Fruit fly (Drosophila melanogaster) whole organism, prepupa: ENCODE measurements around the gene CG4017.
A peak's percentile ranks its signal among the peaks of the same experiment; 100 is the strongest.

ENCODE experiments used
- Blimp-1 ChIP-seq: fragments of 200-800 bp; sonication (Bioruptor generic); optimal IDR thresholded peaks from 3 replicates; lab custom pipeline; 2017; ENCODE audit warnings: missing biosample characterization, missing genetic modification characterization, mild to moderate bottlenecking, moderate library complexity, missing genetic modification reagents
- CG10669 ChIP-seq: fragments of 200-800 bp; sonication (Bioruptor generic); optimal IDR thresholded peaks from 3 replicates; lab custom pipeline; 2018; ENCODE audit warnings: missing biosample characterization, mild to moderate bottlenecking, missing genetic modification characterization, moderate library complexity
- CG16779 ChIP-seq: fragments of 200-800 bp; sonication (Bioruptor generic); optimal IDR thresholded peaks from 3 replicates; lab custom pipeline; 2017; ENCODE audit warnings: missing biosample characterization, mild to moderate bottlenecking, missing genetic modification characterization
- CG7368 ChIP-seq: fragments of 200-800 bp; sonication (Bioruptor generic); optimal IDR thresholded peaks from 3 replicates; lab custom pipeline; 2016; ENCODE audit warnings: missing biosample characterization, missing genetic modification characterization
- Lpt ChIP-seq: fragments of 200-800 bp; sonication (Bioruptor generic); optimal IDR thresholded peaks from 3 replicates; lab custom pipeline; 2016; ENCODE audit warnings: missing biosample characterization, missing genetic modification characterization
- OdsH ChIP-seq: fragments of 200-800 bp; sonication (Bioruptor generic); optimal IDR thresholded peaks from 3 replicates; lab custom pipeline; 2016; ENCODE audit warnings: missing biosample characterization, missing genetic modification characterization
- Smox ChIP-seq: fragments of 200-800 bp; sonication (Bioruptor generic); optimal IDR thresholded peaks from 3 replicates; lab custom pipeline; 2016; ENCODE audit warnings: missing biosample characterization, missing genetic modification characterization
- eg ChIP-seq: fragments of 200-800 bp; sonication (Bioruptor generic); IDR thresholded peaks from 3 replicates; pipeline ENCODE4 v1.3.6; 2022; ENCODE audit warnings: missing biosample characterization, missing genetic modification characterization
- fd85E ChIP-seq: fragments of 200-800 bp; sonication (Bioruptor generic); optimal IDR thresholded peaks from 3 replicates; lab custom pipeline; 2016; ENCODE audit warnings: missing biosample characterization, missing genetic modification characterization
- fkh ChIP-seq: fragments of 200-800 bp; sonication (Bioruptor generic); optimal IDR thresholded peaks from 3 replicates; lab custom pipeline; 2017; ENCODE audit warnings: missing biosample characterization, mild to moderate bottlenecking, missing genetic modification characterization, moderate library complexity

- TF ChIP-seq eg (peak; percentile 54; the same call in 2 of the 3 replicates), Blimp-1 (GFP tag; lab: Kevin White, UChicago) (peak; percentile 12), Lpt (no peak), OdsH (GFP tag; lab: Kevin White, UChicago) (peak; percentile 16), Smox (GFP tag; lab: Kevin White, UChicago) (peak; percentile 37), CG7368 (GFP tag; lab: Kevin White, UChicago) (peak; percentile 5), fkh (GFP tag; lab: Kevin White, UChicago) (no peak), CG10669 (GFP tag; lab: Kevin White, UChicago) (peak; percentile 23), CG16779 (no peak), fd85E (no peak)
Measured at dm6 chr2L:9736000-9736695, 30.7 kb upstream of the CG4017 start, which contains the start of gene CG13117.
